Fruit fly (Drosophila melanogaster): ENCODE data around the gene CG14322.
A peak's percentile ranks its signal among the peaks of the same experiment; 100 is the strongest.

Gene CG14322

DNA sequence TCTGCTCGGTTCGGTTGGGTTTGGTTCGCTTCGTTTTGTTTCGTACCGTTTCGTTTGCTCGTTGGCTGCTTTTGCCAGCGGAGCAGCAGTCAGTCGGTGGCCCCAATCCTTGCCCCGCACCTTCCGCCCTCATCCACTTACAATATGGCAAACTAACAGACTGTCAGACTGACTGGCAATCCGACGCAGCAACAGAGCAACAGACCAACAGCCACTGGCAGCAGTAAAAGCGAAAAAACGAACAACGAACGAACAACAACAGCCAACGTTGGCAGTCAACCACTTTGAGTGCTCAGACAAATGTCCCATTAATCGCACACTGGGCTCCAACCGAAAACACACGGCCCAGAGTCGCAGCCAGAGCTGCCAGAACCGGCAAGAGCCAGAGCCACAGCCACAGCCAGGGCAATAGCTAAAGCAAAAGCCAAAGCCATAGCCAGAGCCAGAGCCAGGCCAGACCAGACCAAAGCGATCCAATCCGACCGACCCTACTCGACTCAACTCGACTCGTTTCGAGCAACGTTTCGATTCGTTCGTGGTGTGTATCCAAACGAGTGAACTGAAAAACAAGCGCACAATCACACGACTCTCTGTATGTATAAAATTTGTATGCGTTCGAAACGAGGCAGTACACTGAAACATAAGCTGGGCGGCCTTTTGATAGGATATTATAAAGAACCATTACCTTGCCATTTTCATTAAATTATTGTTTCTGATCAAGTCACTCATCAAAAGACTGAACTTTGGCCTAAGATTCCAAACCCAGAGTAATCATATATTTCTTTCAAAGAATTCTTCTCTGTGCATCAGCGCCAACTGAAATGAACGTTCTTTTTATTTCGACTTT lies 56.4 kb downstream of the CG14322 start (continued):
- TF ChIP-seq CG18476 (GFP tag; optimal IDR thresholded peaks at IDR 0.05), result peak; percentile 98
- TF ChIP-seq tll (GFP tag; optimal IDR thresholded peaks at IDR 0.05), result peak in 1 of 2 experiments; percentile 54
- TF ChIP-seq ftz-f1 (GFP tag; optimal IDR thresholded peaks at IDR 0.05), result peak; percentile 87
- peak; percentile 86 for TF ChIP-seq CG4328 (GFP tag; optimal IDR thresholded peaks at IDR 0.05)
- peak; percentile 98 for TF ChIP-seq Taf1 (GFP tag; IDR thresholded peaks at IDR 0.05)
- peak; percentile 98 for TF ChIP-seq her (GFP tag; optimal IDR thresholded peaks at IDR 0.05)
- peak; percentile 99 for TF ChIP-seq CG14014 (GFP tag; IDR thresholded peaks at IDR 0.05)
- TF ChIP-seq CG11247 (GFP tag; IDR thresholded peaks at IDR 0.05), result peak; percentile 98
- TF ChIP-seq Drgx (GFP tag; IDR thresholded peaks at IDR 0.05), result peak; percentile 100
- peak; percentile 99 for TF ChIP-seq danr (GFP tag; IDR thresholded peaks at IDR 0.05)
- TF ChIP-seq C15 (GFP tag; IDR thresholded peaks at IDR 0.05), result peak; percentile 97
- TF ChIP-seq CG13894 (tag; optimal IDR thresholded peaks at IDR 0.05), result peak; percentile 83
- peak; percentile 90 for TF ChIP-seq CG4360 (GFP tag; IDR thresholded peaks at IDR 0.05)
- peak; percentile 98 for TF ChIP-seq CG4820 (GFP tag; optimal IDR thresholded peaks at IDR 0.05)
- peak; percentile 99 for TF ChIP-seq E2f1 (GFP tag; IDR thresholded peaks at IDR 0.05)
- peak; percentile 97 for TF ChIP-seq Lhr (GFP tag; optimal IDR thresholded peaks at IDR 0.05)
- TF ChIP-seq CG3726 (GFP tag; IDR thresholded peaks at IDR 0.05), result peak; percentile 99
- peak; percentile 99 for TF ChIP-seq CG11456 (GFP tag; IDR thresholded peaks at IDR 0.05)
- TF ChIP-seq CG2120 (GFP tag; optimal IDR thresholded peaks at IDR 0.05), result peak; percentile 99
- TF ChIP-seq cato (GFP tag; optimal IDR thresholded peaks at IDR 0.05; ENCODE audit: borderline replicate concordance), result peak; percentile 99
- TF ChIP-seq CG30020 (tag; optimal IDR thresholded peaks at IDR 0.05), result peak; percentile 80
- peak; percentile 97 for TF ChIP-seq CG31388 (GFP tag; optimal IDR thresholded peaks at IDR 0.05)
- TF ChIP-seq sob (GFP tag; IDR thresholded peaks at IDR 0.05), result peak; percentile 99
- no peak for TF ChIP-seq Tbp (GFP tag; optimal IDR thresholded peaks at IDR 0.05)
- TF ChIP-seq CG8944 (GFP tag; optimal IDR thresholded peaks at IDR 0.05), result peak; percentile 99
- TF ChIP-seq Spps (tag; optimal IDR thresholded peaks at IDR 0.05), result peak; percentile 97
- peak; percentile 98 for TF ChIP-seq CG9932 (GFP tag; IDR thresholded peaks at IDR 0.05)
- TF ChIP-seq crol (GFP tag; IDR thresholded peaks at IDR 0.05), result peak; percentile 92
- peak; percentile 99 for TF ChIP-seq fd96Cb (tag; optimal IDR thresholded peaks at IDR 0.05)
- peak; percentile 99 for TF ChIP-seq ken (GFP tag; IDR thresholded peaks at IDR 0.05)
- peak; percentile 97 for TF ChIP-seq CG1024 (GFP tag; IDR thresholded peaks at IDR 0.05)
- TF ChIP-seq twi (tag; optimal IDR thresholded peaks at IDR 0.05), result peak; percentile 92
- peak; percentile 99 for TF ChIP-seq HLH3B (GFP tag; IDR thresholded peaks at IDR 0.05)
- peak; percentile 99 for TF ChIP-seq CG4617 (GFP tag; optimal IDR thresholded peaks at IDR 0.05; ENCODE audit: borderline replicate concordance)
- TF ChIP-seq Side (GFP tag; optimal IDR thresholded peaks at IDR 0.05), result peak; percentile 99
- peak; percentile 99 for TF ChIP-seq CG32772 (GFP tag; IDR thresholded peaks at IDR 0.05)
- TF ChIP-seq Nf-YB (GFP tag; optimal IDR thresholded peaks at IDR 0.05), result peak; percentile 88
- TF ChIP-seq shn (GFP tag; optimal IDR thresholded peaks at IDR 0.05), result peak; percentile 99
- TF ChIP-seq zfh1 (GFP tag; IDR thresholded peaks at IDR 0.05), result peak; percentile 99
- TF ChIP-seq CG10543 (GFP tag; optimal IDR thresholded peaks at IDR 0.05), result peak; percentile 98
- peak; percentile 96 for TF ChIP-seq CG13296 (GFP tag; optimal IDR thresholded peaks at IDR 0.05)
- TF ChIP-seq CG11695 (GFP tag; IDR thresholded peaks at IDR 0.05), result peak; percentile 99
- TF ChIP-seq Dad (GFP tag; optimal IDR thresholded peaks at IDR 0.05), result peak; percentile 99
- TF ChIP-seq gce (GFP tag; IDR thresholded peaks at IDR 0.05), result peak; percentile 99
- peak; percentile 94 for TF ChIP-seq nerfin-1 (tag; optimal IDR thresholded peaks at IDR 0.05)
- peak; percentile 98 for TF ChIP-seq phol (tag; optimal IDR thresholded peaks at IDR 0.05)
- peak; percentile 99 for TF ChIP-seq gcm (GFP tag; optimal IDR thresholded peaks at IDR 0.05)
- TF ChIP-seq PHDP (tag; optimal IDR thresholded peaks at IDR 0.05), result peak; percentile 99
- peak; percentile 88 for TF ChIP-seq sug (tag; optimal IDR thresholded peaks at IDR 0.05)
- peak; percentile 99 for TF ChIP-seq CG30431 (GFP tag; optimal IDR thresholded peaks at IDR 0.05)
